Fruit fly (Drosophila melanogaster) whole organism, embryonic: ENCODE data around the gene CG31882.

Experiments
- B-H2 ChIP-seq: fragments of 200-800 bp; sonication (Bioruptor generic); optimal IDR thresholded peaks from 2 replicates; lab custom pipeline; 2018; ENCODE audit warnings: missing biosample characterization, mild to moderate bottlenecking, missing genetic modification characterization
- BEAF-32 ChIP-seq: fragments of 200-800 bp; sonication (Bioruptor generic); optimal IDR thresholded peaks from 3 replicates; lab custom pipeline; 2017; ENCODE audit warnings: missing biosample characterization, missing genetic modification characterization, mild to moderate bottlenecking, moderate library complexity, missing genetic modification reagents
- Bgb ChIP-seq: fragments of 200-800 bp; sonication (Bioruptor generic); IDR thresholded peaks from 2 replicates; pipeline ENCODE4 v1.3.6; 2022; ENCODE audit warnings: missing biosample characterization, missing genetic modification characterization; ENCODE audit not compliant: partially characterized antibody
- CG10543 ChIP-seq: fragments of 200-800 bp; sonication (Bioruptor generic); optimal IDR thresholded peaks from 3 replicates; lab custom pipeline; 2017; ENCODE audit warnings: missing biosample characterization, mild to moderate bottlenecking, missing genetic modification characterization, moderate library complexity
- CG11456 ChIP-seq: fragments of 200-800 bp; sonication (Bioruptor generic); IDR thresholded peaks from 3 replicates; pipeline ENCODE4 v1.3.6; 2022; ENCODE audit warnings: missing biosample characterization, missing genetic modification characterization
- CG11504 ChIP-seq: fragments of 200-800 bp; sonication (Bioruptor generic); optimal IDR thresholded peaks from 3 replicates; lab custom pipeline; 2019; ENCODE audit warnings: missing biosample characterization, mild to moderate bottlenecking, missing genetic modification characterization, moderate library complexity
- CG11696 ChIP-seq: fragments of 200-800 bp; sonication (Bioruptor generic); IDR thresholded peaks from 2 replicates; pipeline ENCODE4 v1.3.6; 2022; ENCODE audit warnings: missing biosample characterization, missing genetic modification characterization
- CG13123 ChIP-seq: fragments of 200-800 bp; sonication (Bioruptor generic); optimal IDR thresholded peaks from 2 replicates; lab custom pipeline; 2016; ENCODE audit warnings: missing biosample characterization, missing genetic modification characterization
- CG15601 ChIP-seq: fragments of 200-800 bp; sonication (Bioruptor generic); optimal IDR thresholded peaks from 3 replicates; lab custom pipeline; 2019; ENCODE audit warnings: missing biosample characterization, mild to moderate bottlenecking, missing genetic modification characterization, moderate library complexity
- CG17802 ChIP-seq: fragments of 200-800 bp; sonication (Bioruptor generic); optimal IDR thresholded peaks from 2 replicates; lab custom pipeline; 2018; ENCODE audit warnings: missing biosample characterization, mild to moderate bottlenecking, missing genetic modification characterization, moderate library complexity
- CG17829 ChIP-seq: fragments of 200-800 bp; optimal IDR thresholded peaks from 2 replicates; lab custom pipeline; 2019; ENCODE audit warnings: missing biosample characterization, mild to moderate bottlenecking, missing genetic modification characterization, moderate library complexity
- CG18599 ChIP-seq: fragments of 200-800 bp; sonication (Bioruptor generic); optimal IDR thresholded peaks from 3 replicates; lab custom pipeline; 2017; ENCODE audit warnings: missing biosample characterization, missing genetic modification characterization, mild to moderate bottlenecking, moderate library complexity, missing genetic modification reagents
- CG2875 ChIP-seq: fragments of 200-800 bp; sonication (Bioruptor generic); optimal IDR thresholded peaks from 2 replicates; lab custom pipeline; 2017; ENCODE audit warnings: missing biosample characterization, mild to moderate bottlenecking, missing genetic modification characterization, missing genetic modification reagents
- CG2889 ChIP-seq: fragments of 200-800 bp; sonication (Bioruptor generic); IDR thresholded peaks from 3 replicates; pipeline ENCODE4 v1.3.6; 2022; ENCODE audit warnings: missing biosample characterization, missing genetic modification characterization
- CG3163 ChIP-seq: fragments of 200-800 bp; sonication (Bioruptor generic); optimal IDR thresholded peaks from 3 replicates; lab custom pipeline; 2016; ENCODE audit warnings: missing biosample characterization, missing genetic modification characterization
- CG32767 ChIP-seq: fragments of 200-800 bp; sonication (Bioruptor generic); IDR thresholded peaks from 2 replicates; pipeline ENCODE4 v1.3.6; 2022; ENCODE audit warnings: missing biosample characterization, missing genetic modification characterization
- CG4360 ChIP-seq: fragments of 200-800 bp; sonication (Bioruptor generic); IDR thresholded peaks from 2 replicates; pipeline ENCODE4 v1.3.6; 2022; ENCODE audit warnings: missing biosample characterization, missing genetic modification characterization
- CG43689 ChIP-seq: fragments of 200-800 bp; sonication (Bioruptor generic); IDR thresholded peaks from 2 replicates; pipeline ENCODE4 v1.3.6; 2022; ENCODE audit warnings: missing biosample characterization, missing genetic modification characterization
- CG8478 ChIP-seq: fragments of >200 bp; optimal IDR thresholded peaks from 2 replicates; lab custom pipeline; 2018
- CG8924 ChIP-seq: fragments of 200-800 bp; optimal IDR thresholded peaks from 3 replicates; lab custom pipeline; 2019; ENCODE audit warnings: missing biosample characterization, mild to moderate bottlenecking, missing genetic modification characterization, moderate library complexity
- CTCF ChIP-seq: fragments of 200-800 bp; sonication (Bioruptor generic); optimal IDR thresholded peaks from 2 replicates; lab custom pipeline; 2017; ENCODE audit warnings: missing biosample characterization, mild to moderate bottlenecking, missing genetic modification characterization, moderate library complexity
- Camta ChIP-seq: fragments of 200-800 bp; sonication (Bioruptor generic); optimal IDR thresholded peaks from 2 replicates; lab custom pipeline; 2016; ENCODE audit warnings: missing biosample characterization, missing genetic modification characterization
- Doc3 ChIP-seq: fragments of 200-800 bp; sonication (Bioruptor generic); IDR thresholded peaks from 3 replicates; pipeline ENCODE4 v1.3.6; 2022; ENCODE audit warnings: missing biosample characterization, missing genetic modification characterization; ENCODE audit not compliant: partially characterized antibody
- Dref ChIP-seq: fragments of 200-800 bp; sonication (Bioruptor generic); IDR thresholded peaks from 2 replicates; pipeline ENCODE4 v1.3.6; 2022; ENCODE audit warnings: missing biosample characterization, missing genetic modification characterization
- Elba2 ChIP-seq: fragments of 200-800 bp; sonication (Bioruptor generic); optimal IDR thresholded peaks from 3 replicates; lab custom pipeline; 2016; ENCODE audit warnings: missing biosample characterization, missing genetic modification characterization
- Hand ChIP-seq: fragments of 200-800 bp; sonication (Bioruptor generic); optimal IDR thresholded peaks from 2 replicates; lab custom pipeline; 2017; ENCODE audit warnings: mild to moderate bottlenecking, missing biosample characterization, missing genetic modification reagents, missing genetic modification characterization
- Hmr ChIP-seq: fragments of 200-800 bp; sonication (Bioruptor generic); optimal IDR thresholded peaks from 3 replicates; lab custom pipeline; 2017; ENCODE audit warnings: mild to moderate bottlenecking, missing biosample characterization, missing genetic modification reagents, missing genetic modification characterization
- Hmx ChIP-seq: fragments of 200-800 bp; sonication (Bioruptor generic); optimal IDR thresholded peaks from 2 replicates; lab custom pipeline; 2016; ENCODE audit warnings: missing biosample characterization, missing genetic modification characterization
- Hr78 ChIP-seq, 2 experiments: fragments of 200-800 bp in 1 of 2; fragments of >200 bp in 1 of 2; sonication (Bioruptor generic) in 1 of 2; optimal IDR thresholded peaks; 2 replicates each; lab custom pipeline; 2017 to 2019; ENCODE audit warnings: missing biosample characterization in 2 of 2, missing genetic modification characterization in 2 of 2, mild to moderate bottlenecking in 1 of 2, moderate library complexity in 1 of 2
- Kr ChIP-seq: fragments of 200-800 bp; sonication (Bioruptor generic); optimal IDR thresholded peaks from 2 replicates; lab custom pipeline; 2017; ENCODE audit warnings: missing biosample characterization, mild to moderate bottlenecking, missing genetic modification characterization
- Med ChIP-seq: fragments of 200-800 bp; sonication (Bioruptor generic); peaks from one replicate; lab custom pipeline; 2016; ENCODE audit warnings: missing biosample characterization, missing genetic modification characterization, mild to moderate bottlenecking, inconsistent platforms, moderate library complexity
- al ChIP-seq: fragments of 200-800 bp; sonication (Bioruptor generic); IDR thresholded peaks from 2 replicates; pipeline ENCODE4 v1.3.6; 2022; ENCODE audit warnings: missing biosample characterization, missing genetic modification characterization
- amos ChIP-seq: fragments of 200-800 bp; sonication (Bioruptor generic); IDR thresholded peaks from 2 replicates; pipeline ENCODE4 v1.3.6; 2022; ENCODE audit warnings: missing biosample characterization, missing genetic modification characterization; ENCODE audit not compliant: partially characterized antibody
- bbx ChIP-seq: fragments of 200-800 bp; sonication (Bioruptor generic); IDR thresholded peaks from 2 replicates; pipeline ENCODE4 v1.3.6; 2022; ENCODE audit warnings: missing biosample characterization, missing genetic modification characterization; ENCODE audit not compliant: partially characterized antibody
- caup ChIP-seq: fragments of 200-800 bp; sonication (Bioruptor generic); optimal IDR thresholded peaks from 3 replicates; lab custom pipeline; 2017; ENCODE audit warnings: missing biosample characterization, mild to moderate bottlenecking, missing genetic modification characterization, moderate library complexity; ENCODE audit not compliant: severe bottlenecking
- cg ChIP-seq: fragments of 200-800 bp; sonication (Bioruptor generic); optimal IDR thresholded peaks from 3 replicates; lab custom pipeline; 2019; ENCODE audit warnings: missing biosample characterization, mild to moderate bottlenecking, missing genetic modification characterization, moderate library complexity
- dimm ChIP-seq: fragments of 200-800 bp; sonication (Bioruptor generic); IDR thresholded peaks from 2 replicates; pipeline ENCODE4 v1.3.6; 2022; ENCODE audit warnings: missing biosample characterization, missing genetic modification characterization
- hkb ChIP-seq, 2 experiments: fragments of 200-800 bp in 1 of 2; fragments of >200 bp in 1 of 2; sonication (Bioruptor generic) in 1 of 2; IDR thresholded peaks in 1 of 2; optimal IDR thresholded peaks in 1 of 2; 2 replicates each; pipeline versions ENCODE4 v1.3.6 to Lab custom; 2017 to 2022; ENCODE audit warnings: missing biosample characterization in 1 of 2, missing genetic modification characterization in 1 of 2
- hth ChIP-seq: fragments of >200 bp; optimal IDR thresholded peaks from 2 replicates; lab custom pipeline; 2017; ENCODE audit warnings: inconsistent platforms
- jigr1 ChIP-seq: fragments of 200-800 bp; sonication (Bioruptor generic); IDR thresholded peaks from 3 replicates; pipeline ENCODE4 v1.3.6; 2022; ENCODE audit warnings: missing biosample characterization, missing genetic modification characterization
- mam ChIP-seq: fragments of 200-800 bp; sonication (Bioruptor generic); optimal IDR thresholded peaks from 3 replicates; lab custom pipeline; 2016; ENCODE audit warnings: missing biosample characterization, missing genetic modification characterization
- nau ChIP-seq: fragments of 200-800 bp; sonication (Bioruptor generic); optimal IDR thresholded peaks from 3 replicates; lab custom pipeline; 2017; ENCODE audit warnings: missing biosample characterization, mild to moderate bottlenecking, missing genetic modification characterization, missing genetic modification reagents
- oc ChIP-seq: fragments of 200-800 bp; sonication (Bioruptor generic); optimal IDR thresholded peaks from 2 replicates; lab custom pipeline; 2018; ENCODE audit warnings: missing biosample characterization, mild to moderate bottlenecking, missing genetic modification characterization, moderate library complexity
- pita ChIP-seq: fragments of 200-800 bp; sonication (Bioruptor generic); optimal IDR thresholded peaks from 2 replicates; lab custom pipeline; 2017; ENCODE audit warnings: missing biosample characterization, mild to moderate bottlenecking, missing genetic modification characterization
- pzg ChIP-seq: fragments of 200-800 bp; sonication (Bioruptor generic); optimal IDR thresholded peaks from 3 replicates; lab custom pipeline; 2018; ENCODE audit warnings: missing biosample characterization, mild to moderate bottlenecking, missing genetic modification characterization, moderate library complexity
- rib ChIP-seq: fragments of 200-800 bp; sonication (Bioruptor generic); IDR thresholded peaks from 2 replicates; pipeline ENCODE4 v1.3.6; 2022; ENCODE audit warnings: missing biosample characterization, missing genetic modification characterization
- sim ChIP-seq: fragments of 200-800 bp; sonication (Bioruptor generic); IDR thresholded peaks from 2 replicates; pipeline ENCODE4 v1.3.6; 2022; ENCODE audit warnings: missing biosample characterization, missing genetic modification characterization
- stwl ChIP-seq: fragments of 200-800 bp; sonication (Bioruptor generic); optimal IDR thresholded peaks from 3 replicates; lab custom pipeline; 2018; ENCODE audit warnings: missing biosample characterization, mild to moderate bottlenecking, missing genetic modification characterization, moderate library complexity
- tna ChIP-seq: fragments of 200-800 bp; sonication (Bioruptor generic); IDR thresholded peaks from 2 replicates; pipeline ENCODE4 v1.3.6; 2022; ENCODE audit warnings: missing biosample characterization, missing genetic modification characterization; ENCODE audit not compliant: partially characterized antibody

CG31882 gene

DNA sequence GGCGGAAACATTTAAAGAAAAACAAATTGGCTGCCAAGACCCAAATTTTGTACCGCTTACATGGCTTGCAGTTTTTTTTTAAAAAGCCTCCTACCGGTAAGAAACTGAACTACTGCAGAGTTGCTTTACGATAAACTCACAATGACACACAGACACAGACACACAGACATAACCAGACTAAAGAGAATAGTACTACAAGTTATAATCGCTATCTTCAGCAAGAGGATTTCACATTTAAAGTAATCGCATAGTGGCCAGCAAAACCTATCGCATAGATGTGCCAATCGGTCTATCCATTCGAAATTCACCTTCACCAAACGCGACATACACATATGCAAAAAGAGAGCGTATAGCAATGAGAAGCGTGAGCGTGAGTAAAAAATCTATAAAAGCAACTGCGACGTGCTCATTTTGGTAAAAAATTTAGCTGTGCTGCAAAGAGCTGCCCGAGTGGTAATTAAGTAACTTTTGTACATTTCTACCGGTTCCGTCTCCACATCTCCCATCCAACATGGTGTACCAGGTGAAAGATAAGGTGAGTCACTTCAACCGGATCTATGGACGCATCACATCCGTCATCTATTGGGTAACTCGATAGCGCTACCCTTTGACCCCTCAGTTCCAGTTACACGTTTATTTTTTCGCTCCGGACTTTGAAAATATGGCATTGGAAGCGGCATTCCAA lies 11.9 kb downstream of the CG31882 start, which contains the start of gene Trx2 (continued):
- no peak for TF ChIP-seq stwl (tag; lab: Kevin White, UChicago)
- TF ChIP-seq pzg (GFP tag; lab: Kevin White, UChicago), result peak; percentile 7
- peak; percentile 70 for TF ChIP-seq CG10543 (GFP tag; lab: Kevin White, UChicago)
- peak; percentile 18 for TF ChIP-seq pita (GFP tag; lab: Kevin White, UChicago)
- TF ChIP-seq Med (GFP tag; lab: Kevin White, UChicago), result peak; percentile 85
- peak; percentile 56 for TF ChIP-seq Hmr (GFP tag; lab: Kevin White, UChicago)
- TF ChIP-seq CG2889 (GFP tag; lab: Robert Waterston, UW), result no peak
- TF ChIP-seq Doc3 (GFP tag; lab: Robert Waterston, UW), result peak; percentile 55; the same call in 2 of the 3 replicates
- TF ChIP-seq Kr (GFP tag; lab: Kevin White, UChicago), result peak; percentile 46
- TF ChIP-seq CG4360 (GFP tag; lab: Robert Waterston, UW), result peak; percentile 6; the same call in 1 of the 2 replicates
- TF ChIP-seq CG18599, result peak; percentile 61
- TF ChIP-seq tna, result peak; percentile 49; the same call in 1 of the 2 replicates
- 0 out of 2 replicates have a peak, but pooled peaks have one; percentile 14 for TF ChIP-seq CG32767 (GFP tag; lab: Robert Waterston, UW)
- peak; percentile 21; the same call in 1 of the 2 replicates for TF ChIP-seq sim (GFP tag; lab: Robert Waterston, UW)
- no peak for TF ChIP-seq CG3163 (GFP tag; lab: Kevin White, UChicago)
- no peak for TF ChIP-seq CG15601
- TF ChIP-seq CG11456 (GFP tag; lab: Robert Waterston, UW), result 0 out of 3 replicates have a peak, but pooled peaks have one; percentile 19
- TF ChIP-seq CG13123 (GFP tag; lab: Kevin White, UChicago), result no peak
- peak; percentile 22 for TF ChIP-seq nau (GFP tag; lab: Kevin White, UChicago)
- TF ChIP-seq BEAF-32, result peak; percentile 2
- TF ChIP-seq B-H2 (GFP tag; lab: Kevin White, UChicago), result no peak
- no peak for TF ChIP-seq jigr1 (GFP tag; lab: Robert Waterston, UW)
- TF ChIP-seq CG11696 (GFP tag; lab: Robert Waterston, UW), result no peak
- TF ChIP-seq CG2875 (GFP tag; lab: Kevin White, UChicago), result no peak
- TF ChIP-seq bbx, result peak; percentile 56; the same call in 1 of the 2 replicates
- TF ChIP-seq Hr78 (GFP tag; optimal IDR thresholded peaks at IDR 0.05; lab: Kevin White, UChicago), result peak in 1 of 2 experiments; percentile 99
- TF ChIP-seq Dref (GFP tag; lab: Robert Waterston, UW), result peak; percentile 57
- peak; percentile 74 for TF ChIP-seq cg
- TF ChIP-seq CG17829 (tag; lab: Kevin White, UChicago), result peak; percentile 84

dm6 chr2L:9612654-9613005 lies 12.5 kb downstream of the CG31882 start:
- TF ChIP-seq CG11504 (no peak), CG8924 (tag; lab: Kevin White, UChicago) (no peak), caup (no peak), al (GFP tag; lab: Robert Waterston, UW) (no peak), Camta (no peak), hth (lab: Kevin White, UChicago) (no peak), amos (peak; percentile 39), mam (GFP tag; lab: Kevin White, UChicago) (peak; percentile 4), oc (tag; lab: Kevin White, UChicago) (no peak), Hmx (GFP tag; lab: Kevin White, UChicago) (no peak), CG43689 (GFP tag; lab: Robert Waterston, UW) (no peak), CG8478 (peak; percentile 80), Elba2 (GFP tag; lab: Kevin White, UChicago) (peak; percentile 1), dimm (GFP tag; lab: Robert Waterston, UW) (no peak), CTCF (peak; percentile 92), hkb (optimal IDR thresholded peaks at IDR 0.05; lab: Kevin White, UChicago) (peak; percentile 70), hkb (GFP tag; IDR thresholded peaks at IDR 0.05; lab: Robert Waterston, UW) (no peak), Bgb (GFP tag; lab: Robert Waterston, UW) (peak; percentile 30; the same call in 1 of the 2 replicates), CG18599 (no peak), Hand (GFP tag; lab: Kevin White, UChicago) (no peak), nau (GFP tag; lab: Kevin White, UChicago) (no peak), rib (no peak), CG17802 (tag; lab: Kevin White, UChicago) (no peak), B-H2 (GFP tag; lab: Kevin White, UChicago) (no peak)
